Fruit fly (Drosophila melanogaster): ENCODE data around the gene CG43965.

Gene CG43965

dm6 chr3L:8718602-8719001, 7.0 kb downstream of the CG43965 start (continued):
- peak; percentile 43 for TF ChIP-seq CG2712 (tag; optimal IDR thresholded peaks at IDR 0.05)
- TF ChIP-seq ro (GFP tag; IDR thresholded peaks at IDR 0.05), result no peak
- no peak for TF ChIP-seq CG7786 (GFP tag; optimal IDR thresholded peaks at IDR 0.05)
- no peak for TF ChIP-seq Bdp1 (GFP tag; optimal IDR thresholded peaks at IDR 0.05)
- peak; percentile 52 for TF ChIP-seq CG11504 (tag; optimal IDR thresholded peaks at IDR 0.05)
- TF ChIP-seq en (GFP tag; optimal IDR thresholded peaks at IDR 0.05), result no peak
- TF ChIP-seq mam (GFP tag; optimal IDR thresholded peaks at IDR 0.05), result no peak
- TF ChIP-seq ara (GFP tag; IDR thresholded peaks at IDR 0.05), result no peak
- no peak for TF ChIP-seq CG15011 (GFP tag; optimal IDR thresholded peaks at IDR 0.05)
- peak; percentile 30; the same call in 1 of the 3 replicates for TF ChIP-seq CG17361 (GFP tag; IDR thresholded peaks at IDR 0.05)
- TF ChIP-seq dimm (GFP tag; IDR thresholded peaks at IDR 0.05), result no peak
- TF ChIP-seq pzg (GFP tag; optimal IDR thresholded peaks at IDR 0.05), result peak; percentile 70
- no peak for TF ChIP-seq CG13296 (GFP tag; optimal IDR thresholded peaks at IDR 0.05)
- no peak for TF ChIP-seq fu2 (GFP tag; optimal IDR thresholded peaks at IDR 0.05)
- TF ChIP-seq dm (GFP tag; optimal IDR thresholded peaks at IDR 0.05), result no peak
- no peak for TF ChIP-seq pb (GFP tag; optimal IDR thresholded peaks at IDR 0.05)
- peak; percentile 97 for TF ChIP-seq CTCF (GFP tag; optimal IDR thresholded peaks at IDR 0.05)
- TF ChIP-seq CG11560 (tag; IDR thresholded peaks at IDR 0.05), result no peak
- TF ChIP-seq bowl (GFP tag; IDR thresholded peaks at IDR 0.05), result no peak
- peak; percentile 75 for TF ChIP-seq CG16813 (GFP tag; IDR thresholded peaks at IDR 0.05; ENCODE audit: partially characterized antibody)
- TF ChIP-seq CG6813 (GFP tag; optimal IDR thresholded peaks at IDR 0.05), result no peak
- no peak for TF ChIP-seq Trl (optimal IDR thresholded peaks at IDR 0.05)
- no peak for TF ChIP-seq Trl (GFP tag; optimal IDR thresholded peaks at IDR 0.05)
- TF ChIP-seq CG33557 (GFP tag; optimal IDR thresholded peaks at IDR 0.05), result no peak
- TF ChIP-seq E2f1 (GFP tag; IDR thresholded peaks at IDR 0.05), result peak; percentile 75
- peak; percentile 55; the same call in 1 of the 3 replicates for TF ChIP-seq Doc3 (GFP tag; IDR thresholded peaks at IDR 0.05; ENCODE audit: partially characterized antibody)
- TF ChIP-seq tup (GFP tag; optimal IDR thresholded peaks at IDR 0.05), result no peak
- no peak for TF ChIP-seq dysf (GFP tag; IDR thresholded peaks at IDR 0.05)
- no peak for TF ChIP-seq CG12155 (GFP tag; optimal IDR thresholded peaks at IDR 0.05)
- no peak for TF ChIP-seq chn (GFP tag; optimal IDR thresholded peaks at IDR 0.05)
- TF ChIP-seq Asciz (GFP tag; optimal IDR thresholded peaks at IDR 0.05), result no peak
- no peak for TF ChIP-seq CkIIα-i1 (GFP tag; IDR thresholded peaks at IDR 0.05)
- peak; percentile 20 for TF ChIP-seq CG15269 (tag; optimal IDR thresholded peaks at IDR 0.05)
- peak; percentile 82 for TF ChIP-seq bbx (GFP tag; IDR thresholded peaks at IDR 0.05; ENCODE audit: partially characterized antibody)
- no peak for TF ChIP-seq Nf-YB (GFP tag; optimal IDR thresholded peaks at IDR 0.05)
- peak; percentile 62 for TF ChIP-seq CG32532 (GFP tag; IDR thresholded peaks at IDR 0.05)
- TF ChIP-seq Scr (GFP tag; IDR thresholded peaks at IDR 0.05; ENCODE audit: partially characterized antibody), result peak; percentile 77
- no peak for TF ChIP-seq Gsc (GFP tag; IDR thresholded peaks at IDR 0.05)
- no peak for TF ChIP-seq CG31224 (GFP tag; IDR thresholded peaks at IDR 0.05)
- TF ChIP-seq H2.0 (GFP tag; IDR thresholded peaks at IDR 0.05), result no peak
- TF ChIP-seq CG4617 (GFP tag; optimal IDR thresholded peaks at IDR 0.05; ENCODE audit: borderline replicate concordance), result no peak
- TF ChIP-seq Xbp1 (GFP tag; optimal IDR thresholded peaks at IDR 0.05), result no peak
- TF ChIP-seq pho (GFP tag; optimal IDR thresholded peaks at IDR 0.05), result no peak
- TF ChIP-seq CG3847 (GFP tag; IDR thresholded peaks at IDR 0.05), result no peak
- no peak for TF ChIP-seq Doc2 (GFP tag; IDR thresholded peaks at IDR 0.05)
- no peak for TF ChIP-seq danr (GFP tag; IDR thresholded peaks at IDR 0.05)
- no peak for TF ChIP-seq CG7745 (tag; optimal IDR thresholded peaks at IDR 0.05)
- TF ChIP-seq MESR4 (GFP tag; optimal IDR thresholded peaks at IDR 0.05), result no peak
- no peak for TF ChIP-seq repo (GFP tag; optimal IDR thresholded peaks at IDR 0.05)
- TF ChIP-seq ewg (GFP tag; optimal IDR thresholded peaks at IDR 0.05), result peak; percentile 1
- TF ChIP-seq CG4282 (GFP tag; optimal IDR thresholded peaks at IDR 0.05), result no peak
- no peak for TF ChIP-seq Bteb2 (GFP tag; optimal IDR thresholded peaks at IDR 0.05)
- no peak for TF ChIP-seq pros (GFP tag; optimal IDR thresholded peaks at IDR 0.05)
